Worm (Caenorhabditis elegans) whole organism, L3 larva: ENCODE results near the gene F58F9.8.

Experiments
- ceh-82 ChIP-seq: fragments of 150-350 bp; optimal IDR thresholded peaks from 2 replicates; lab custom pipeline; 2014; ENCODE audit warnings: missing biosample characterization, missing genetic modification characterization
- eor-1 ChIP-seq, 2 experiments: fragments of 150-350 bp; optimal IDR thresholded peaks; 2 replicates each; lab custom pipeline; 2014 to 2018; ENCODE audit warnings: missing biosample characterization in 2 of 2, missing genetic modification characterization in 2 of 2
- mdl-1 ChIP-seq: fragments of 150-350 bp; optimal IDR thresholded peaks from 2 replicates; lab custom pipeline; 2014; ENCODE audit warnings: missing biosample characterization, missing genetic modification characterization
- nhr-77 ChIP-seq: fragments of 150-350 bp; optimal IDR thresholded peaks from 2 replicates; lab custom pipeline; 2014; ENCODE audit warnings: missing biosample characterization, missing genetic modification characterization
- tbx-2 ChIP-seq: sonication (generic microtip); optimal IDR thresholded peaks from 2 replicates; lab custom pipeline; 2016; ENCODE audit warnings: mild to moderate bottlenecking, missing genetic modification characterization, missing compliant biosample characterization
- ztf-11 ChIP-seq: fragments of 150-350 bp; optimal IDR thresholded peaks from 2 replicates; lab custom pipeline; 2014; ENCODE audit warnings: missing biosample characterization, missing genetic modification characterization

DNA sequence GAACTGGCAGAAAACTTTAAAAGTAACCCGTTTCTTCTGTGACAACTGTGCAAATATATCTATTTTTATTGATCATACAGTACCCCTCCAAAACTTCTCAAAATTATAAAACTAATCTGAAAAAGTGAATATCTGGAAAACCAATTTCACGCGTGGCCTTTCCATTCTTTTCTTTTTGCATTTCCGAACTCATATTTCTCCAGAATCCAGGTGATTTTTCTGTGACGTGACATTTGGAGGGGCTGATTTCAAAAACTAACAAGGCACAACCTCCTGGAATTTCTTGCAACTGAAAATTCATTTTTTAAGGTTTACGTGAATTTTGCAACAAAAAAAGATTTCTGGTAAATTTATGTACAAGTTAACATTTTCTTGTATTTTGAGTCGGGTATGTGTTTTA, 37.7 kb upstream of the F58F9.8 start:
- TF ChIP-seq mdl-1 (tag; lab: Kevin White, UChicago), result no peak
- TF ChIP-seq ztf-11 (tag; lab: Kevin White, UChicago), result no peak
- no peak for TF ChIP-seq eor-1 (tag; optimal IDR thresholded peaks at IDR 0.05; lab: Kevin White, UChicago)
- no peak for TF ChIP-seq ceh-82 (tag; lab: Kevin White, UChicago)
- TF ChIP-seq nhr-77 (tag; lab: Kevin White, UChicago), result no peak
- TF ChIP-seq tbx-2 (tag; lab: Kevin White, UChicago), result no peak
